Fruit fly (Drosophila melanogaster) whole organism, prepupa: ENCODE measurements around the gene CG14431.

Experiments used
- CG11762 ChIP-seq: fragments of 200-800 bp; sonication (Bioruptor generic); optimal IDR thresholded peaks from 3 replicates; lab custom pipeline; 2016; ENCODE audit warnings: missing biosample characterization, missing genetic modification characterization; ENCODE audit not compliant: insufficient read depth
- CG15336 ChIP-seq: fragments of 200-800 bp; sonication (Bioruptor generic); IDR thresholded peaks from 2 replicates; pipeline ENCODE4 v1.3.6; 2022; ENCODE audit warnings: missing biosample characterization, missing genetic modification characterization
- CG1621 ChIP-seq: fragments of 200-800 bp; sonication (Bioruptor generic); optimal IDR thresholded peaks from 3 replicates; lab custom pipeline; 2018; ENCODE audit warnings: missing biosample characterization, mild to moderate bottlenecking, missing genetic modification characterization
- CG6163 ChIP-seq: fragments of 200-800 bp; sonication (Bioruptor generic); IDR thresholded peaks from 3 replicates; pipeline ENCODE4 v1.3.6; 2022; ENCODE audit warnings: missing biosample characterization, missing genetic modification characterization
- CG6808 ChIP-seq: fragments of 200-800 bp; sonication (Bioruptor generic); optimal IDR thresholded peaks from 3 replicates; lab custom pipeline; 2017; ENCODE audit warnings: missing biosample characterization, missing genetic modification characterization, mild to moderate bottlenecking, moderate library complexity, missing genetic modification reagents
- Hr4 ChIP-seq: fragments of 200-800 bp; sonication (Bioruptor generic); optimal IDR thresholded peaks from 3 replicates; lab custom pipeline; 2016; ENCODE audit warnings: missing biosample characterization, missing genetic modification characterization
- Lpt ChIP-seq: fragments of 200-800 bp; sonication (Bioruptor generic); optimal IDR thresholded peaks from 3 replicates; lab custom pipeline; 2016; ENCODE audit warnings: missing biosample characterization, missing genetic modification characterization
- fd85E ChIP-seq: fragments of 200-800 bp; sonication (Bioruptor generic); optimal IDR thresholded peaks from 3 replicates; lab custom pipeline; 2016; ENCODE audit warnings: missing biosample characterization, missing genetic modification characterization
- net ChIP-seq: fragments of 200-800 bp; sonication (Bioruptor generic); optimal IDR thresholded peaks from 3 replicates; lab custom pipeline; 2016; ENCODE audit warnings: missing biosample characterization, missing genetic modification characterization
- spab ChIP-seq: fragments of 200-800 bp; sonication (Bioruptor generic); optimal IDR thresholded peaks from 2 replicates; lab custom pipeline; 2017; ENCODE audit warnings: missing biosample characterization, mild to moderate bottlenecking, missing genetic modification characterization, missing genetic modification reagents
- svp ChIP-seq: fragments of 200-800 bp; sonication (Bioruptor generic); peaks from one replicate; lab custom pipeline; 2016; ENCODE audit warnings: missing biosample characterization, missing genetic modification characterization
- vri ChIP-seq: fragments of 200-800 bp; sonication (Bioruptor generic); optimal IDR thresholded peaks from 3 replicates; lab custom pipeline; 2016; ENCODE audit warnings: missing biosample characterization, mild to moderate bottlenecking, missing genetic modification characterization

dm6 chrX:6968564-6968963, 60.5 kb downstream of the CG14431 start, which contains the start of gene Setd3:
- no peak for TF ChIP-seq vri (GFP tag; lab: Kevin White, UChicago)
- TF ChIP-seq fd85E (GFP tag; lab: Kevin White, UChicago): no peak
- TF ChIP-seq spab: no peak
- TF ChIP-seq net (GFP tag; lab: Kevin White, UChicago): no peak
- no peak for TF ChIP-seq CG1621
- no peak for TF ChIP-seq Hr4 (GFP tag; lab: Kevin White, UChicago)
- no peak for TF ChIP-seq CG6163 (GFP tag; lab: Robert Waterston, UW)
- TF ChIP-seq CG6808 (GFP tag; lab: Kevin White, UChicago): no peak
- TF ChIP-seq Lpt (GFP tag; lab: Kevin White, UChicago): no peak
- no peak for TF ChIP-seq CG11762 (GFP tag; lab: Kevin White, UChicago)
- TF ChIP-seq CG15336 (GFP tag; lab: Robert Waterston, UW): peak; percentile 8; the same call in 1 of the 2 replicates
- TF ChIP-seq svp (GFP tag; lab: Kevin White, UChicago): no peak
